Worm (Caenorhabditis elegans) whole organism, late embryonic: ENCODE results near the gene Y43F8B.23.
A peak's percentile ranks its signal among the peaks of the same experiment; 100 is the strongest.

Experiments used
- C38D4.7 ChIP-seq: fragments of 200-800 bp; sonication (Bioruptor generic); optimal IDR thresholded peaks from 2 replicates; lab custom pipeline; 2018; ENCODE audit warnings: mild to moderate bottlenecking, missing genetic modification characterization, moderate library complexity, missing compliant biosample characterization
- F13H6.1 ChIP-seq: sonication (generic microtip); optimal IDR thresholded peaks from 2 replicates; lab custom pipeline; 2016; ENCODE audit warnings: missing genetic modification characterization, missing compliant biosample characterization
- K02D7.2 ChIP-seq: sonication (generic microtip); optimal IDR thresholded peaks from 2 replicates; lab custom pipeline; 2017; ENCODE audit warnings: mild to moderate bottlenecking, missing genetic modification characterization, missing compliant biosample characterization
- Y22D7AL.16 ChIP-seq: sonication (generic microtip); optimal IDR thresholded peaks from 2 replicates; lab custom pipeline; 2016; ENCODE audit warnings: missing genetic modification characterization, missing compliant biosample characterization
- ahr-1 ChIP-seq: sonication (generic microtip); optimal IDR thresholded peaks from 2 replicates; lab custom pipeline; 2016; ENCODE audit warnings: missing genetic modification characterization, missing compliant biosample characterization
- ama-1 ChIP-seq: fragments of 150-350 bp; optimal IDR thresholded peaks from 2 replicates; lab custom pipeline; 2014
- ceh-18 ChIP-seq: sonication (generic microtip); optimal IDR thresholded peaks from 2 replicates; lab custom pipeline; 2016; ENCODE audit warnings: missing genetic modification characterization, missing compliant biosample characterization
- ceh-2 ChIP-seq: sonication (generic microtip); optimal IDR thresholded peaks from 2 replicates; lab custom pipeline; 2016; ENCODE audit warnings: missing genotype, missing genetic modification characterization, missing compliant biosample characterization
- ceh-24 ChIP-seq: sonication (generic microtip); optimal IDR thresholded peaks from 2 replicates; lab custom pipeline; 2016; ENCODE audit warnings: mild to moderate bottlenecking, missing genetic modification characterization, missing compliant biosample characterization
- ceh-30 ChIP-seq: fragments of 150-350 bp; optimal IDR thresholded peaks from 2 replicates; lab custom pipeline; 2014; ENCODE audit warnings: missing biosample characterization, missing genetic modification characterization
- ceh-34 ChIP-seq: sonication (generic microtip); optimal IDR thresholded peaks from 2 replicates; lab custom pipeline; 2016; ENCODE audit warnings: mild to moderate bottlenecking, missing genetic modification characterization, missing compliant biosample characterization
- ceh-45 ChIP-seq: fragments of 200-800 bp; sonication (Bioruptor generic); IDR thresholded peaks from 2 replicates; pipeline ENCODE4 v1.3.6; 2022; ENCODE audit warnings: missing genetic modification reagents, missing genetic modification characterization, missing compliant biosample characterization
- ceh-6 ChIP-seq: fragments of 200-800 bp; sonication (Bioruptor generic); optimal IDR thresholded peaks from 2 replicates; lab custom pipeline; 2018; ENCODE audit warnings: mild to moderate bottlenecking, missing genetic modification characterization, missing compliant biosample characterization
- ceh-9 ChIP-seq: sonication (generic microtip); optimal IDR thresholded peaks from 2 replicates; lab custom pipeline; 2016; ENCODE audit warnings: mild to moderate bottlenecking, missing genetic modification characterization, inconsistent platforms, missing compliant biosample characterization
- che-1 ChIP-seq: sonication (generic microtip); optimal IDR thresholded peaks from 2 replicates; lab custom pipeline; 2016; ENCODE audit warnings: mild to moderate bottlenecking, missing genetic modification characterization, missing compliant biosample characterization
- dve-1 ChIP-seq: sonication (generic microtip); optimal IDR thresholded peaks from 2 replicates; lab custom pipeline; 2017; ENCODE audit warnings: antibody characterized with exemption, mild to moderate bottlenecking, missing genetic modification characterization, missing compliant biosample characterization
- elt-4 ChIP-seq: sonication (generic microtip); optimal IDR thresholded peaks from 2 replicates; lab custom pipeline; 2016; ENCODE audit warnings: missing genetic modification characterization, missing compliant biosample characterization
- ets-4 ChIP-seq: sonication (generic microtip); optimal IDR thresholded peaks from 2 replicates; lab custom pipeline; 2016; ENCODE audit warnings: missing genetic modification characterization, missing compliant biosample characterization
- eyg-1 ChIP-seq: sonication (generic microtip); optimal IDR thresholded peaks from 2 replicates; lab custom pipeline; 2016; ENCODE audit warnings: missing genotype, missing genetic modification characterization, missing compliant biosample characterization
- fkh-10 ChIP-seq: fragments of 150-350 bp; optimal IDR thresholded peaks from 2 replicates; lab custom pipeline; 2014; ENCODE audit warnings: missing biosample characterization, missing genetic modification reagents, missing genetic modification characterization
- fkh-6 ChIP-seq: sonication (generic microtip); optimal IDR thresholded peaks from 2 replicates; lab custom pipeline; 2016; ENCODE audit warnings: missing genetic modification characterization, missing compliant biosample characterization
- hlh-15 ChIP-seq: sonication (generic microtip); optimal IDR thresholded peaks from 2 replicates; lab custom pipeline; 2016; ENCODE audit warnings: missing genetic modification characterization, missing compliant biosample characterization
- hlh-6 ChIP-seq: sonication (generic microtip); optimal IDR thresholded peaks from 2 replicates; lab custom pipeline; 2016; ENCODE audit warnings: missing genotype, missing genetic modification characterization, missing compliant biosample characterization
- madf-2 ChIP-seq: sonication (generic microtip); optimal IDR thresholded peaks from 2 replicates; lab custom pipeline; 2017; ENCODE audit warnings: missing genetic modification characterization, missing compliant biosample characterization
- mec-3 ChIP-seq: sonication (generic microtip); optimal IDR thresholded peaks from 2 replicates; lab custom pipeline; 2016; ENCODE audit warnings: borderline replicate concordance, missing genetic modification characterization, missing compliant biosample characterization
- nhr-232 ChIP-seq: sonication (generic microtip); optimal IDR thresholded peaks from 2 replicates; lab custom pipeline; 2016; ENCODE audit warnings: missing genetic modification characterization, missing compliant biosample characterization
- npax-4 ChIP-seq: sonication (generic microtip); optimal IDR thresholded peaks from 2 replicates; lab custom pipeline; 2016; ENCODE audit warnings: missing genetic modification characterization, missing compliant biosample characterization
- pag-3 ChIP-seq: sonication (generic microtip); optimal IDR thresholded peaks from 2 replicates; lab custom pipeline; 2016; ENCODE audit warnings: missing compliant biosample characterization, missing genetic modification characterization, borderline replicate concordance
- pat-9 ChIP-seq: fragments of 200-800 bp; sonication (Bioruptor generic); optimal IDR thresholded peaks from 2 replicates; lab custom pipeline; 2018; ENCODE audit warnings: mild to moderate bottlenecking, missing genetic modification characterization, moderate library complexity, missing compliant biosample characterization
- pax-1 ChIP-seq: fragments of 150-350 bp; optimal IDR thresholded peaks from 2 replicates; lab custom pipeline; 2014; ENCODE audit warnings: missing biosample characterization, missing genetic modification characterization
- pha-2 ChIP-seq: sonication (generic microtip); optimal IDR thresholded peaks from 2 replicates; lab custom pipeline; 2017; ENCODE audit warnings: mild to moderate bottlenecking, missing genetic modification characterization, missing compliant biosample characterization
- pha-4 ChIP-seq: fragments of 150-350 bp; optimal IDR thresholded peaks from 2 replicates; lab custom pipeline; 2018; ENCODE audit warnings: missing biosample characterization, missing genetic modification reagents, missing genetic modification characterization
- rnt-1 ChIP-seq: sonication (generic microtip); optimal IDR thresholded peaks from 2 replicates; lab custom pipeline; 2016; ENCODE audit warnings: missing genetic modification characterization, missing compliant biosample characterization
- sdc-2 ChIP-seq: sonication (generic microtip); optimal IDR thresholded peaks from 2 replicates; lab custom pipeline; 2016; ENCODE audit warnings: missing genotype, missing genetic modification characterization, missing compliant biosample characterization
- sox-2 ChIP-seq: fragments of 200-800 bp; sonication (Bioruptor generic); IDR thresholded peaks from 2 replicates; pipeline ENCODE4 v1.3.6; 2022; ENCODE audit warnings: missing genetic modification reagents, missing genetic modification characterization, missing compliant biosample characterization
- tbx-2 ChIP-seq: sonication (generic microtip); optimal IDR thresholded peaks from 2 replicates; lab custom pipeline; 2016; ENCODE audit warnings: missing genetic modification characterization, missing compliant biosample characterization
- unc-42 ChIP-seq: sonication (generic microtip); optimal IDR thresholded peaks from 2 replicates; lab custom pipeline; 2016; ENCODE audit warnings: missing genotype, missing genetic modification characterization, missing compliant biosample characterization
- ztf-16 ChIP-seq: sonication (generic microtip); optimal IDR thresholded peaks from 2 replicates; lab custom pipeline; 2017; ENCODE audit warnings: missing genetic modification characterization, missing compliant biosample characterization

Gene Y43F8B.23

ce11 chrV:19510352-19510751 lies 42.9 kb upstream of the Y43F8B.23 start:
- TF ChIP-seq madf-2 (tag; lab: Kevin White, UChicago) (no peak), dve-1 (tag; lab: Kevin White, UChicago) (peak; percentile 91), tbx-2 (tag; lab: Kevin White, UChicago) (no peak)

ce11 chrV:19509061-19509460 lies 41.6 kb upstream of the Y43F8B.23 start:
- TF ChIP-seq hlh-6 (tag; lab: Kevin White, UChicago) (no peak), pag-3 (tag; lab: Kevin White, UChicago) (peak; percentile 57)

- TF ChIP-seq ceh-30 (tag; lab: Kevin White, UChicago): no peak
- TF ChIP-seq, all 69 proteins: peak for 0
Observed at ce11 chrV:19502579-19503151, 35.2 kb upstream of the Y43F8B.23 start, which contains the start of gene Y43F8B.3. Gene Y43F8B.3 (plus strand): TSS chrV:19503101.

ce11 chrV:19501389-19501788 lies 33.9 kb upstream of the Y43F8B.23 start:
- TF ChIP-seq eyg-1 (tag; lab: Kevin White, UChicago) (no peak), fkh-6 (tag; lab: Kevin White, UChicago) (no peak), sox-2 (GFP tag; lab: Robert Waterston, UW) (no peak), pag-3 (tag; lab: Kevin White, UChicago) (no peak), pha-4 (no peak), K02D7.2 (tag; lab: Kevin White, UChicago) (no peak), ztf-16 (no peak), ceh-34 (no peak), hlh-15 (no peak), sdc-2 (tag; lab: Kevin White, UChicago) (no peak), ets-4 (tag; lab: Kevin White, UChicago) (no peak), ahr-1 (no peak), tbx-2 (tag; lab: Kevin White, UChicago) (no peak)
- TF ChIP-seq, all 69 proteins: peak for 0

ce11 chrV:19497087-19497486 lies 29.6 kb upstream of the Y43F8B.23 start:
- no peak for TF ChIP-seq C38D4.7 (GFP tag; lab: Kevin White, UChicago)
- TF ChIP-seq hlh-6 (tag; lab: Kevin White, UChicago): no peak
- no peak for TF ChIP-seq ceh-45 (GFP tag; lab: Robert Waterston, UW)
- no peak for TF ChIP-seq fkh-10 (GFP tag; lab: Kevin White, UChicago)
- no peak for TF ChIP-seq ama-1
- TF ChIP-seq ztf-16: no peak
- no peak for TF ChIP-seq nhr-232 (tag; lab: Kevin White, UChicago)
- TF ChIP-seq madf-2 (tag; lab: Kevin White, UChicago): no peak
- TF ChIP-seq elt-4 (tag; lab: Kevin White, UChicago): no peak
- TF ChIP-seq, all 69 proteins: peak for 0

- TF ChIP-seq nhr-232 (tag; lab: Kevin White, UChicago) (no peak), ceh-24 (tag; lab: Kevin White, UChicago) (no peak), npax-4 (tag; lab: Kevin White, UChicago) (no peak), ahr-1 (no peak), hlh-6 (tag; lab: Kevin White, UChicago) (no peak), unc-42 (tag; lab: Kevin White, UChicago) (no peak), pha-2 (tag; lab: Kevin White, UChicago) (no peak), mec-3 (tag; lab: Kevin White, UChicago) (no peak), pax-1 (no peak), ceh-2 (tag; lab: Kevin White, UChicago) (no peak)
- TF ChIP-seq, all 69 proteins: peak for 0
Observed at ce11 chrV:19495587-19495986, 28.1 kb upstream of the Y43F8B.23 start, which contains the start of gene scl-21. Gene scl-21 (minus strand): TSS chrV:19495687.

ce11 chrV:19495145-19495544 lies 27.7 kb upstream of the Y43F8B.23 start:
- TF ChIP-seq dve-1 (tag; lab: Kevin White, UChicago): no peak
- no peak for TF ChIP-seq ceh-6
- no peak for TF ChIP-seq ceh-18
- TF ChIP-seq hlh-15: no peak
- TF ChIP-seq K02D7.2 (tag; lab: Kevin White, UChicago): no peak
- no peak for TF ChIP-seq ceh-24 (tag; lab: Kevin White, UChicago)
- no peak for TF ChIP-seq rnt-1 (tag; lab: Kevin White, UChicago)
- TF ChIP-seq che-1: no peak
- TF ChIP-seq F13H6.1: no peak
- TF ChIP-seq pha-4: no peak
- no peak for TF ChIP-seq Y22D7AL.16 (tag; lab: Kevin White, UChicago)
- no peak for TF ChIP-seq elt-4 (tag; lab: Kevin White, UChicago)
- no peak for TF ChIP-seq pat-9
- no peak for TF ChIP-seq ceh-9 (tag; lab: Kevin White, UChicago)
- TF ChIP-seq ceh-45 (GFP tag; lab: Robert Waterston, UW): no peak
- TF ChIP-seq tbx-2 (tag; lab: Kevin White, UChicago): no peak
- TF ChIP-seq, all 69 proteins: peak for 0
